Worm (Caenorhabditis elegans) whole organism, L4/young adult: Measurements from ENCODE around the gene T27A1.2.

Experiments used
- W03F9.2 ChIP-seq: fragments of 150-350 bp; optimal IDR thresholded peaks from 2 replicates; lab custom pipeline; 2014; ENCODE audit warnings: missing biosample characterization, missing genetic modification characterization
- dao-5 ChIP-seq: sonication (generic microtip); optimal IDR thresholded peaks from 2 replicates; lab custom pipeline; 2016; ENCODE audit warnings: missing genotype, missing genetic modification characterization, moderate library complexity, missing compliant biosample characterization
- him-1 ChIP-seq: sonication (generic microtip); optimal IDR thresholded peaks from 2 replicates; lab custom pipeline; 2016; ENCODE audit warnings: missing genotype, missing genetic modification reagents, missing genetic modification characterization, missing compliant biosample characterization

DNA sequence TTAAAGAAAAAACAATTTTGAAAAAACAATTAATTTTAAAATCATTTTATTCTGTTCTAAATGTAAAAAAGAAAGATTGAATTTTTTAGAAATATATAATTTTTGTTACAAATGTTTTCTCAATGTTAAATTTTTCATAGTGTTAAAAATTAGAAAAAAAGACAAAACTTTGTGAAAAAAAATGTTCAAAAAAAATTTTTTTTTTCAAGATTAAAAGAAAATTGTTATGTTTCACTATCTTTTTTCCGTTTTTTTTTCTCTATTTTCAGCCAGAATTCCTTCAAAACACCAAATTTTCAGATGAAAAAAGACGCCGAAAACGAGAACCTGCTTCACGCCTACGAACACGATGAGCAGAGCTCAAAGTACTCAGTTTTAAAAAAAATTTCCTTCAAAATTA lies 41.6 kb downstream of the T27A1.2 start, which contains the start of gene sms-5:
- TF ChIP-seq dao-5 (no peak), him-1 (tag; lab: Kevin White, UChicago) (no peak), W03F9.2 (tag; lab: Kevin White, UChicago) (no peak)
